Fruit fly (Drosophila melanogaster): Measurements from ENCODE around the gene Sirt1.

Sirt1 gene

dm6 chr2L:13191894-13192293 is 26.5 kb downstream of the Sirt1 start, which contains the start of the genes CG16974 and Edem2 (continued):
- TF ChIP-seq kni (GFP tag; optimal IDR thresholded peaks at IDR 0.05) (no peak), sob (GFP tag; IDR thresholded peaks at IDR 0.05) (peak; percentile 87), fd3F (GFP tag; optimal IDR thresholded peaks at IDR 0.05) (peak; percentile 30), CG6272 (GFP tag; IDR thresholded peaks at IDR 0.05) (peak; percentile 67; the same call in 1 of the 2 replicates), Sry-δ (GFP tag; optimal IDR thresholded peaks at IDR 0.05) (peak; percentile 3), ro (GFP tag; IDR thresholded peaks at IDR 0.05) (no peak), nerfin-2 (GFP tag; IDR thresholded peaks at IDR 0.05; ENCODE audit: partially characterized antibody) (no peak), wor (GFP tag; IDR thresholded peaks at IDR 0.05) (peak; percentile 20; the same call in 1 of the 2 replicates), CG16815 (GFP tag; optimal IDR thresholded peaks at IDR 0.05) (peak; percentile 57), CG11695 (GFP tag; IDR thresholded peaks at IDR 0.05) (peak; percentile 73), MBD-R2 (GFP tag; IDR thresholded peaks at IDR 0.05) (peak; percentile 75), CG11696 (GFP tag; IDR thresholded peaks at IDR 0.05) (no peak), CG7271 (tag; optimal IDR thresholded peaks at IDR 0.05) (peak; percentile 87), CG1233 (GFP tag; optimal IDR thresholded peaks at IDR 0.05) (peak; percentile 50), CG8765 (GFP tag; IDR thresholded peaks at IDR 0.05) (peak; percentile 46; the same call in 1 of the 2 replicates), Hr3 (GFP tag; optimal IDR thresholded peaks at IDR 0.05) (peak; percentile 78), CG13123 (GFP tag; optimal IDR thresholded peaks at IDR 0.05) (peak; percentile 64), psq (GFP tag; optimal IDR thresholded peaks at IDR 0.05) (peak; percentile 46), CG4617 (GFP tag; optimal IDR thresholded peaks at IDR 0.05; ENCODE audit: borderline replicate concordance) (peak; percentile 90), wdn (GFP tag; IDR thresholded peaks at IDR 0.05) (peak; percentile 78), grau (tag; optimal IDR thresholded peaks at IDR 0.05) (peak; percentile 73), Spps (tag; optimal IDR thresholded peaks at IDR 0.05) (peak; percentile 50), Taf1 (GFP tag; IDR thresholded peaks at IDR 0.05) (0 out of 2 replicates have a peak, but pooled peaks have one; percentile 26), dan (GFP tag; IDR thresholded peaks at IDR 0.05) (no peak), CG32772 (GFP tag; IDR thresholded peaks at IDR 0.05) (peak; percentile 85), Chrac-16 (GFP tag; optimal IDR thresholded peaks at IDR 0.05) (peak; percentile 82), CG10267 (tag; optimal IDR thresholded peaks at IDR 0.05) (peak; percentile 97), pho (GFP tag; optimal IDR thresholded peaks at IDR 0.05) (peak; percentile 41), insv (GFP tag; optimal IDR thresholded peaks at IDR 0.05) (peak in 1 of 2 experiments; percentile 55), pnt (GFP tag; optimal IDR thresholded peaks at IDR 0.05) (peak; percentile 27), stc (GFP tag; IDR thresholded peaks at IDR 0.05) (peak; percentile 69), CG9817 (tag; optimal IDR thresholded peaks at IDR 0.05) (peak; percentile 68), crp (GFP tag; optimal IDR thresholded peaks at IDR 0.05) (peak in 1 of 2 experiments; percentile 73), eyg (GFP tag; optimal IDR thresholded peaks at IDR 0.05) (no peak), CG4820 (GFP tag; optimal IDR thresholded peaks at IDR 0.05) (peak; percentile 64), CG33557 (GFP tag; optimal IDR thresholded peaks at IDR 0.05) (peak; percentile 52), CG12299 (tag; optimal IDR thresholded peaks at IDR 0.05) (peak; percentile 69), ems (GFP tag; optimal IDR thresholded peaks at IDR 0.05) (peak; percentile 54), Bteb2 (GFP tag; optimal IDR thresholded peaks at IDR 0.05) (peak; percentile 8), zen (tag; optimal IDR thresholded peaks at IDR 0.05) (peak; percentile 85), Tbp (GFP tag; optimal IDR thresholded peaks at IDR 0.05) (no peak), amos (GFP tag; IDR thresholded peaks at IDR 0.05; ENCODE audit: partially characterized antibody) (no peak), CG14441 (GFP tag; IDR thresholded peaks at IDR 0.05) (peak; percentile 81), CG3726 (GFP tag; IDR thresholded peaks at IDR 0.05) (no peak), zf30C (GFP tag; optimal IDR thresholded peaks at IDR 0.05) (no peak), maf-S (GFP tag; optimal IDR thresholded peaks at IDR 0.05) (peak; percentile 15), az2 (GFP tag; optimal IDR thresholded peaks at IDR 0.05) (peak; percentile 79), ase (GFP tag; IDR thresholded peaks at IDR 0.05) (peak; percentile 48; the same call in 2 of the 3 replicates), Nf-YC (tag; optimal IDR thresholded peaks at IDR 0.05) (peak; percentile 74), ssp (GFP tag; IDR thresholded peaks at IDR 0.05) (peak; percentile 67), Hsf (GFP tag; optimal IDR thresholded peaks at IDR 0.05) (peak; percentile 63), CG34422 (GFP tag; IDR thresholded peaks at IDR 0.05) (peak; percentile 84)

All from whole organism, embryonic.